Worm (Caenorhabditis elegans): Measurements from ENCODE around the gene H12D21.5.

DNA sequence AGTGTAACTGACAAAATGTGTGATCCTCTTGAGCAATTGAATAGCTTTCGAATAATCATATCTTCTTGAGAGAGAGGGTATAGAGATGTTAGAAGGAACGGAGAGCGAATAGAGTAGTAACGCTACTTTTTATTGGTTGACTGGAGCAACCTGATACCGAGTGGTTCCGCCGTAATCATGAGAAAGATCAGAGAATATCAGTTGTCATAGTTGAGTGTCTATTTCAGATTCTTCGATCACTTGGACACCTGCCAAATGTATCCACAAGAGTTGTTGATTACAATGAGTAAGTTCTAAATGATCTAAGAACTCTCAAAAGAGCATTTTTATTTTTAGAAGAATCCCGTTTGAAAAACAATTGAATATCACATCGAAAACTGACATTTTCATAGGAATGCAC is 17.0 kb downstream of the H12D21.5 start:
- TF ChIP-seq zag-1 (tag; optimal IDR thresholded peaks at IDR 0.05) = no peak
- TF ChIP-seq aha-1 (tag; optimal IDR thresholded peaks at IDR 0.05) = no peak
- TF ChIP-seq pqm-1 (tag; optimal IDR thresholded peaks at IDR 0.05) = no peak
- no peak for TF ChIP-seq unc-86 (tag; optimal IDR thresholded peaks at IDR 0.05)

Measured in whole organism, L1 larva.